Worm (Caenorhabditis elegans): ENCODE data around the gene gpa-2.

The gpa-2 gene

DNA sequence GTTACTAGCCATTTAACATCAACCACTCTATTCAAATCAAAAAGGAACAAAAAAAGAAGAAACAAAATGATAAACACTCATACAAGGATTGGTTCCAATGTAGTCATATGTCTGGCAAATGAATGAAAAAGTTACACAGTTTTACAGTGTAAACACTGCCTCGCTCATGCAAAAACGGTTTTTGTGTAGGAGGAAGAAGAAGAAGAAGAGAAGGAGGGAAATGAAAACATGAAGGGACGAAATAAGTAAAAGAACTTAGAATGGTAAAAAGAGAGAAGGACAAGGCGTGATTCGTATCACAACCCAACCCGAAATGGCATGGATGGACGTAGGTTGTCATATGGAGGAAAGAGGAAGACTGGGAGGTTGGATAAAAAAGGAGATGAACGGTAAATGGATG, 36.1 kb downstream of the gpa-2 start (continued):
- TF ChIP-seq fkh-10 (GFP tag; optimal IDR thresholded peaks at IDR 0.05) (no peak), tlp-1 (tag; optimal IDR thresholded peaks at IDR 0.05) (no peak), pag-3 (tag; optimal IDR thresholded peaks at IDR 0.05; ENCODE audit: borderline replicate concordance, insufficient read depth) (peak; percentile 80), nhr-85 (tag) (peak; percentile 92), ceh-90 (tag; optimal IDR thresholded peaks at IDR 0.05) (no peak), mab-9 (GFP tag; IDR thresholded peaks at IDR 0.05) (no peak), hlh-17 (GFP tag; optimal IDR thresholded peaks at IDR 0.05; ENCODE audit: borderline replicate concordance) (no peak)

ce11 chrV:8409594-8409993, 38.8 kb downstream of the gpa-2 start:
- TF ChIP-seq lin-14 (GFP tag; optimal IDR thresholded peaks at IDR 0.05): peak; percentile 5
- no peak for TF ChIP-seq jun-1 (tag; optimal IDR thresholded peaks at IDR 0.05)
- TF ChIP-seq elt-3 (tag; optimal IDR thresholded peaks at IDR 0.05): peak in 1 of 6 experiments; percentile 33
- TF ChIP-seq ztf-4 (tag; optimal IDR thresholded peaks at IDR 0.05): peak; percentile 27
- peak; percentile 100 for TF ChIP-seq blmp-1 (tag; optimal IDR thresholded peaks at IDR 0.05)
- no peak for TF ChIP-seq grh-1 (GFP tag; IDR thresholded peaks at IDR 0.05)
- TF ChIP-seq F16B12.6 (tag; optimal IDR thresholded peaks at IDR 0.05): no peak
- TF ChIP-seq sup-37 (GFP tag; optimal IDR thresholded peaks at IDR 0.05): no peak

ce11 chrV:8410406-8410805, 39.6 kb downstream of the gpa-2 start, which contains the start of gene F52E1.2:
Gene F52E1.2, plus strand, starts transcription at chrV:8410595.
- TF ChIP-seq unc-130 (tag; optimal IDR thresholded peaks at IDR 0.05) (no peak), lin-39 (tag; optimal IDR thresholded peaks at IDR 0.05) (no peak), ets-5 (GFP tag; IDR thresholded peaks at IDR 0.05) (no peak), fkh-8 (tag; optimal IDR thresholded peaks at IDR 0.05) (no peak), skn-1 (tag; optimal IDR thresholded peaks at IDR 0.05) (no peak), nhr-77 (tag; optimal IDR thresholded peaks at IDR 0.05) (no peak), sup-37 (GFP tag; optimal IDR thresholded peaks at IDR 0.05) (no peak), mdl-1 (tag; optimal IDR thresholded peaks at IDR 0.05) (no peak), xbp-1 (tag; optimal IDR thresholded peaks at IDR 0.05) (no peak), F16B12.6 (tag; optimal IDR thresholded peaks at IDR 0.05) (no peak)

DNA sequence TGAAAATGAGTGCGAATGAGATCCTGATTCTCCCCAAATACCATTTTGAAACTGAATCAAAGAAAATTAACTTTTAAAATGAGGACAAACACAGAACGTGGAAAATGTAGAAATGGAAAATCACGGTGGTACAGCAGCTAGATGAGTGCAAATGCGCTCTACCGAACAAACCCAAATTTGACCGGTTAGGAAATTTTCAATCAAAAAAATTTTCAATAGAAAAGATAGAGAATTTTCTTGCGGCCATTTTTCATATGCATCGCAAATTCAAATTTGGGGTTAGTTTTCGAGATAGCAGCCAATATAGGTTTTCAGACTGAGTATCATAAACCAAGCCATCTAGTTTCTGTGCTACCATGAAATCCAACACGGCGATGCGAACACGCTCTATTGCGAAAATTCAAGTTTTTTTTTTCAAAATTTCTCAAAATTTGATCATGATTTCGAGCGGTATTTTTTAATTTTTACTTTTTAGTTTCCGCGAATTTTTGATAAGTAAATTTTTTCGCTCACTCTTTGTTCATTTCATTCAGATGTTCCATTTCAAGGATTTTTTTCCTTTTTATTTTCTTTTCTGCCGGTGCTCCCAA, 42.7 kb downstream of the gpa-2 start, which contains the start of gene vha-18:
vha-18 (minus strand) TSS at position 51 of the 590 bp plus-strand sequence.
- no peak for TF ChIP-seq fkh-8 (tag; optimal IDR thresholded peaks at IDR 0.05)
- TF ChIP-seq efl-1 (optimal IDR thresholded peaks at IDR 0.05): peak in 1 of 2 experiments; percentile 4
- no peak for TF ChIP-seq efl-1 (GFP tag; optimal IDR thresholded peaks at IDR 0.05 in 1 of 2)
- TF ChIP-seq sup-37 (GFP tag; optimal IDR thresholded peaks at IDR 0.05): no peak
- TF ChIP-seq lin-39 (tag; optimal IDR thresholded peaks at IDR 0.05): no peak

DNA sequence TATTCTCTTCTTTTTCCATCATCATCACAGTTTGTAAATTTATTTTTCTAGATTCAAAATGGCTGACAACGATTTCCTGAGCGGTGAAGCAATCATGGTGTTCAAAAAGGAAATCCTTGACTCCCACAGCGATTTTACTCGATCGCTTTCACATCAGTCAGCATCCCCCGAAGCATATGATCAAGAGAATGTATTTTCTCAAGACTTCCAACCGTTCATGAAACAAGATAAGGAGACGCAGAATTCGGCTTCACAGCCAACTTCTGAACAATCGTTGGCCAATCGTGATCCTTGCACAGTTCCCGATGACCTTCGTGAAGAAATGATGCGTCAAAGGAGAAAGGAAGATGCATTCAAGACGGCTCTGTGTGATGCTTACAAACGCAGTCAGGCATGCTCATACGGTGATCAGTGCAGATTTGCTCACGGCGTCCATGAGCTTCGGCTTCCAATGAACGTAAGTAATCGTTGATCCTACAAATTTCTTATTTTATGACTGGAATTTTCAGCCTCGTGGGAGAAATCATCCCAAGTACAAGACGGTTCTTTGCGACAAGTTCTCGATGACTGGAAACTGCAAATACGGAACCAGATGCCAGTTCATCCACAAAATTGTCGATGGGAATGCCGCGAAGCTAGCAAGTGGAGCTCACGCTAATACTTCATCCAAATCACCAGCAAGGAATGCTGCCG, 43.4 kb downstream of the gpa-2 start, which contains the start of gene pos-1:
pos-1 (plus strand) TSS at position 51 of the 693 bp plus-strand sequence.
- TF ChIP-seq efl-1 (optimal IDR thresholded peaks at IDR 0.05) (no peak), efl-1 (GFP tag; optimal IDR thresholded peaks at IDR 0.05 in 1 of 2) (peak in 1 of 2 experiments; percentile 90), nhr-77 (tag; optimal IDR thresholded peaks at IDR 0.05) (no peak), jun-1 (tag; optimal IDR thresholded peaks at IDR 0.05) (no peak), aly-2 (tag; optimal IDR thresholded peaks at IDR 0.05) (no peak)

DNA sequence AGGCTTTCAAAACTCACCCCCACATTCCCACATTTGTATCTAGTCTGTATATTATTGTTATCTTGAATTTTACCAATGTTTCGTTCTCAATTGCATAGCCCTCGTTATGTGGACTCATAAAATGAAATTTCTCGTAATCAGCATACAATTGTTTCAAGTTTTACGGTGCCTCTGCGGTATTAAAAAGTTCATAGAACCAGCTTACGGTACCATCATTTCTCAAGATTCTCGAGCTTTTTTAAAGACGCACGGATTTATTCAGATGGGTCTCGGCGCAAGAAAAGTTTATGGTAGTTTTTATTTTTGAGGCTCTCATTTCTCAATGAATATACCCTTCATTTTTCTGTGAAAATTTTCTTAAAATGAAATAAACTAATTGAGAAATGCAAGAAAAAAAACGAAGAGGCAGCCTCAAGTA, 44.3 kb downstream of the gpa-2 start:
- no peak for TF ChIP-seq mef-2 (tag; optimal IDR thresholded peaks at IDR 0.05)
- TF ChIP-seq tlp-1 (tag; optimal IDR thresholded peaks at IDR 0.05): no peak
- TF ChIP-seq nhr-12 (tag; optimal IDR thresholded peaks at IDR 0.05): no peak
- TF ChIP-seq hpl-2 (GFP tag; optimal IDR thresholded peaks at IDR 0.05): no peak
- TF ChIP-seq ceh-90 (tag; optimal IDR thresholded peaks at IDR 0.05): no peak
- TF ChIP-seq isw-1 (GFP tag; IDR thresholded peaks at IDR 0.05): no peak
- TF ChIP-seq unc-86 (tag; optimal IDR thresholded peaks at IDR 0.05): no peak
- TF ChIP-seq lin-14 (GFP tag; optimal IDR thresholded peaks at IDR 0.05): no peak
- no peak for TF ChIP-seq elt-3 (tag; optimal IDR thresholded peaks at IDR 0.05)
- no peak for TF ChIP-seq dsc-1 (tag; optimal IDR thresholded peaks at IDR 0.05)
- TF ChIP-seq sptf-1 (tag; optimal IDR thresholded peaks at IDR 0.05): no peak
- no peak for TF ChIP-seq pax-3 (tag; optimal IDR thresholded peaks at IDR 0.05)
- TF ChIP-seq unc-130 (tag; optimal IDR thresholded peaks at IDR 0.05): no peak
- TF ChIP-seq egl-27 (tag; optimal IDR thresholded peaks at IDR 0.05): no peak
- TF ChIP-seq efl-1 (optimal IDR thresholded peaks at IDR 0.05): no peak
- no peak for TF ChIP-seq efl-1 (GFP tag; optimal IDR thresholded peaks at IDR 0.05 in 1 of 2)
- TF ChIP-seq nhr-76 (tag; optimal IDR thresholded peaks at IDR 0.05): no peak
- no peak for TF ChIP-seq hlh-17 (GFP tag; optimal IDR thresholded peaks at IDR 0.05; ENCODE audit: borderline replicate concordance)
- TF ChIP-seq sup-37 (GFP tag; optimal IDR thresholded peaks at IDR 0.05): no peak
- TF ChIP-seq fos-1 (tag; optimal IDR thresholded peaks at IDR 0.05): no peak

Measured in whole organism, L1 larva.